Worm (Caenorhabditis elegans) whole organism, L1 larva: ENCODE data around the gene lact-4.

ENCODE experiments used
- aha-1 ChIP-seq: fragments of 150-350 bp; optimal IDR thresholded peaks from 2 replicates; lab custom pipeline; 2014; ENCODE audit warnings: missing biosample characterization, missing genetic modification characterization
- ama-1 ChIP-seq: fragments of 150-350 bp; optimal IDR thresholded peaks from 2 replicates; lab custom pipeline; 2014
- ces-1 ChIP-seq: fragments of 150-350 bp; optimal IDR thresholded peaks from 2 replicates; lab custom pipeline; 2014; ENCODE audit warnings: missing biosample characterization, missing genetic modification reagents, missing genetic modification characterization
- dpl-1 ChIP-seq, 3 experiments: fragments of 150-350 bp in 2 of 3; sonication (generic microtip) in 1 of 3; optimal IDR thresholded peaks; 2 replicates each; lab custom pipeline; 2014 to 2017; ENCODE audit warnings: missing biosample characterization in 3 of 3, missing genetic modification characterization in 3 of 3, missing genetic modification reagents in 3 of 3
- jun-1 ChIP-seq: fragments of 150-350 bp; optimal IDR thresholded peaks from 2 replicates; lab custom pipeline; 2014; ENCODE audit warnings: missing biosample characterization, missing genetic modification reagents, missing genetic modification characterization
- lin-14 ChIP-seq: fragments of 200-800 bp; sonication (Bioruptor generic); optimal IDR thresholded peaks from 2 replicates; lab custom pipeline; 2018; ENCODE audit warnings: mild to moderate bottlenecking, missing genetic modification characterization, moderate library complexity, missing compliant biosample characterization
- lin-39 ChIP-seq: fragments of 150-350 bp; optimal IDR thresholded peaks from 2 replicates; lab custom pipeline; 2014; ENCODE audit warnings: missing biosample characterization, missing genetic modification reagents, missing genetic modification characterization
- nhr-11 ChIP-seq: fragments of 150-350 bp; optimal IDR thresholded peaks from 2 replicates; lab custom pipeline; 2014; ENCODE audit warnings: missing biosample characterization, missing genetic modification characterization
- nhr-12 ChIP-seq: sonication (generic microtip); optimal IDR thresholded peaks from 2 replicates; lab custom pipeline; 2017; ENCODE audit warnings: missing biosample characterization, missing genetic modification characterization
- skn-1 ChIP-seq: fragments of 150-350 bp; optimal IDR thresholded peaks from 2 replicates; lab custom pipeline; 2014; ENCODE audit warnings: missing biosample characterization, missing genetic modification characterization
- snpc-4 ChIP-seq: fragments of 150-350 bp; optimal IDR thresholded peaks from 2 replicates; lab custom pipeline; 2014; ENCODE audit warnings: missing biosample characterization, missing genetic modification characterization
- tbx-2 ChIP-seq: sonication (generic microtip); optimal IDR thresholded peaks from 2 replicates; lab custom pipeline; 2016; ENCODE audit warnings: missing genetic modification characterization, missing compliant biosample characterization
- unc-86 ChIP-seq: sonication (generic microtip); optimal IDR thresholded peaks from 2 replicates; lab custom pipeline; 2016; ENCODE audit warnings: missing genetic modification characterization, missing compliant biosample characterization
- zag-1 ChIP-seq: fragments of 150-350 bp; optimal IDR thresholded peaks from 2 replicates; lab custom pipeline; 2014; ENCODE audit warnings: missing biosample characterization, missing genetic modification characterization

DNA sequence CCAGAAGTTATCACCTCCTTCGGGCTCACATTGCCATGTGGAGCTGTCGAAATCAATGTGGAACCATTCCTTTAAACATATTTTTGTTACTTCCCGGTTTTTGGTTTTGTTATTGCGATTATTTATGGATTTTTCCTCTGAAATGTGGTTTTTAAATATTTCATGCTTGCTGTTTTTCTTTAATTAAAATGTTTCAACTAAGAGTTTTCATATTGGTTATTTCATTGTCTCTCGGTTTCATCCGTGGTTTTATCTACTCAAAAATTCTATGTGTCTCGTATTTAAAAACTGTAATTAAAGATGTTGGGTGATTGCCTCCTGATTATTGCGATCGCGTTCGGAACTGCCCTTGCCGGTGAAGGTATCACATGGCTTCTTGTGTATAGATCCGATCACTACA lies 13.4 kb downstream of the lact-4 start, which contains the start of gene F22B5.10:
- no peak for TF ChIP-seq nhr-11
- TF ChIP-seq nhr-12 (tag; lab: Kevin White, UChicago) = no peak
- no peak for TF ChIP-seq zag-1 (tag; lab: Kevin White, UChicago)
- no peak for TF ChIP-seq skn-1 (tag; lab: Kevin White, UChicago)
- TF ChIP-seq lin-39 = no peak
- TF ChIP-seq dpl-1 (GFP tag; optimal IDR thresholded peaks at IDR 0.05; lab: Kevin White, UChicago) = no peak
- no peak for TF ChIP-seq jun-1 (tag; lab: Kevin White, UChicago)
- no peak for TF ChIP-seq snpc-4 (tag; lab: Kevin White, UChicago)
- TF ChIP-seq tbx-2 (tag; lab: Kevin White, UChicago) = no peak
- TF ChIP-seq unc-86 = no peak
- TF ChIP-seq lin-14 (GFP tag; lab: Kevin White, UChicago) = no peak
- no peak for TF ChIP-seq ama-1 (lab: Kevin White, UChicago)
- no peak for TF ChIP-seq ces-1 (GFP tag; lab: Kevin White, UChicago)
- TF ChIP-seq aha-1 (tag; lab: Kevin White, UChicago) = no peak
